Fruit fly (Drosophila melanogaster) whole organism, embryonic: Measurements from ENCODE around the gene Fkbp59.

ENCODE experiments used
- Adf1 ChIP-seq: fragments of 200-800 bp; sonication (Bioruptor generic); IDR thresholded peaks from 2 replicates; pipeline ENCODE4 v1.3.6; 2022; ENCODE audit warnings: missing biosample characterization, missing genetic modification characterization
- Aef1 ChIP-seq: fragments of 200-800 bp; sonication (Bioruptor generic); IDR thresholded peaks from 3 replicates; pipeline ENCODE4 v1.3.6; 2022; ENCODE audit warnings: missing biosample characterization, missing genetic modification characterization
- CG10274 ChIP-seq: fragments of 200-800 bp; sonication (Bioruptor generic); optimal IDR thresholded peaks from 3 replicates; lab custom pipeline; 2017; ENCODE audit warnings: missing biosample characterization, mild to moderate bottlenecking, missing genetic modification characterization
- CG10431 ChIP-seq: fragments of 200-800 bp; sonication (Bioruptor generic); optimal IDR thresholded peaks from 3 replicates; lab custom pipeline; 2018; ENCODE audit warnings: missing biosample characterization, mild to moderate bottlenecking, missing genetic modification characterization
- CG10543 ChIP-seq: fragments of 200-800 bp; sonication (Bioruptor generic); optimal IDR thresholded peaks from 3 replicates; lab custom pipeline; 2017; ENCODE audit warnings: missing biosample characterization, mild to moderate bottlenecking, missing genetic modification characterization, moderate library complexity
- CG12236 ChIP-seq: fragments of 200-800 bp; sonication (Bioruptor generic); optimal IDR thresholded peaks from 2 replicates; lab custom pipeline; 2016; ENCODE audit warnings: missing biosample characterization, missing genetic modification characterization
- CG12299 ChIP-seq: fragments of 200-800 bp; sonication (Bioruptor generic); optimal IDR thresholded peaks from 2 replicates; lab custom pipeline; 2018; ENCODE audit warnings: missing biosample characterization, mild to moderate bottlenecking, missing genetic modification characterization
- CG12391 ChIP-seq: fragments of 200-800 bp; sonication (Bioruptor generic); optimal IDR thresholded peaks from 3 replicates; lab custom pipeline; 2018; ENCODE audit warnings: missing biosample characterization, mild to moderate bottlenecking, missing genetic modification characterization, moderate library complexity
- CG13624 ChIP-seq: fragments of 200-800 bp; sonication (Bioruptor generic); optimal IDR thresholded peaks from 2 replicates; lab custom pipeline; 2016; ENCODE audit warnings: missing biosample characterization, missing genetic modification characterization
- CG14667 ChIP-seq: fragments of 200-800 bp; sonication (Bioruptor generic); IDR thresholded peaks from 2 replicates; pipeline ENCODE4 v1.3.6; 2022; ENCODE audit warnings: missing biosample characterization, missing genetic modification characterization
- CG14710 ChIP-seq: fragments of 200-800 bp; sonication (Bioruptor generic); optimal IDR thresholded peaks from 3 replicates; lab custom pipeline; 2019; ENCODE audit warnings: missing biosample characterization, mild to moderate bottlenecking, missing genetic modification characterization, moderate library complexity
- CG17359 ChIP-seq: fragments of 200-800 bp; sonication (Bioruptor generic); optimal IDR thresholded peaks from 3 replicates; lab custom pipeline; 2018; ENCODE audit warnings: missing biosample characterization, mild to moderate bottlenecking, missing genetic modification characterization, moderate library complexity
- CG17361 ChIP-seq: fragments of 200-800 bp; sonication (Bioruptor generic); IDR thresholded peaks from 3 replicates; pipeline ENCODE4 v1.3.6; 2022; ENCODE audit warnings: missing biosample characterization, missing genetic modification characterization
- CG18262 ChIP-seq: fragments of 200-800 bp; optimal IDR thresholded peaks from 3 replicates; lab custom pipeline; 2019; ENCODE audit warnings: missing biosample characterization, mild to moderate bottlenecking, missing genetic modification characterization, moderate library complexity
- CG18476 ChIP-seq: fragments of 200-800 bp; sonication (Bioruptor generic); optimal IDR thresholded peaks from 2 replicates; lab custom pipeline; 2016; ENCODE audit warnings: missing biosample characterization, mild to moderate bottlenecking, missing genetic modification characterization
- CG2116 ChIP-seq: fragments of 200-800 bp; sonication (Bioruptor generic); optimal IDR thresholded peaks from 3 replicates; lab custom pipeline; 2018; ENCODE audit warnings: missing biosample characterization, mild to moderate bottlenecking, missing genetic modification characterization
- CG3838 ChIP-seq: fragments of 200-800 bp; sonication (Bioruptor generic); optimal IDR thresholded peaks from 3 replicates; lab custom pipeline; 2016; ENCODE audit warnings: missing biosample characterization, missing genetic modification characterization
- CG5245 ChIP-seq: fragments of 200-800 bp; sonication (Bioruptor generic); optimal IDR thresholded peaks from 3 replicates; lab custom pipeline; 2016; ENCODE audit warnings: missing biosample characterization, missing genetic modification characterization
- CG8281 ChIP-seq: fragments of 200-800 bp; sonication (Bioruptor generic); optimal IDR thresholded peaks from 2 replicates; lab custom pipeline; 2018; ENCODE audit warnings: missing biosample characterization, mild to moderate bottlenecking, missing genetic modification characterization, moderate library complexity
- CG9727 ChIP-seq: fragments of 200-800 bp; sonication (Bioruptor generic); optimal IDR thresholded peaks from 3 replicates; lab custom pipeline; 2017; ENCODE audit warnings: missing biosample characterization, mild to moderate bottlenecking, missing genetic modification characterization
- CG9932 ChIP-seq: fragments of 200-800 bp; sonication (Bioruptor generic); IDR thresholded peaks from 2 replicates; pipeline ENCODE4 v1.3.6; 2022; ENCODE audit warnings: missing biosample characterization, missing genetic modification characterization
- Dbx ChIP-seq: fragments of 200-800 bp; sonication (Bioruptor generic); IDR thresholded peaks from 3 replicates; pipeline ENCODE4 v1.3.6; 2022; ENCODE audit warnings: missing biosample characterization, missing genetic modification characterization
- Dek ChIP-seq: fragments of 200-800 bp; sonication (Bioruptor generic); optimal IDR thresholded peaks from 3 replicates; lab custom pipeline; 2019; ENCODE audit warnings: missing biosample characterization, mild to moderate bottlenecking, missing genetic modification characterization, moderate library complexity
- Dfd ChIP-seq, 2 experiments: fragments of >200 bp; optimal IDR thresholded peaks; 2 replicates each; lab custom pipeline; 2017; ENCODE audit warnings: missing biosample characterization in 2 of 2, missing genetic modification characterization in 2 of 2
- Doc2 ChIP-seq: fragments of 200-800 bp; sonication (Bioruptor generic); IDR thresholded peaks from 2 replicates; pipeline ENCODE4 v1.3.6; 2022; ENCODE audit warnings: missing biosample characterization, missing genetic modification characterization
- Dp ChIP-seq: fragments of 200-800 bp; sonication (Bioruptor generic); optimal IDR thresholded peaks from 2 replicates; lab custom pipeline; 2018; ENCODE audit warnings: missing biosample characterization, mild to moderate bottlenecking, missing genetic modification characterization, moderate library complexity
- NFAT ChIP-seq: fragments of 200-800 bp; sonication (Bioruptor generic); IDR thresholded peaks from 2 replicates; pipeline ENCODE4 v1.3.6; 2022; ENCODE audit warnings: missing biosample characterization, missing genetic modification characterization
- NK7.1 ChIP-seq: fragments of 200-800 bp; sonication (Bioruptor generic); optimal IDR thresholded peaks from 3 replicates; lab custom pipeline; 2016; ENCODE audit warnings: missing biosample characterization, missing genetic modification characterization
- Nf-YB ChIP-seq: fragments of 200-800 bp; sonication (Bioruptor generic); optimal IDR thresholded peaks from 3 replicates; lab custom pipeline; 2019; ENCODE audit warnings: missing biosample characterization, mild to moderate bottlenecking, missing genetic modification characterization, moderate library complexity
- Spps ChIP-seq: fragments of 200-800 bp; sonication (Bioruptor generic); optimal IDR thresholded peaks from 2 replicates; lab custom pipeline; 2018; ENCODE audit warnings: missing biosample characterization, mild to moderate bottlenecking, missing genetic modification characterization
- abd-A ChIP-seq: fragments of 200-800 bp; sonication (Bioruptor generic); optimal IDR thresholded peaks from 3 replicates; lab custom pipeline; 2019; ENCODE audit warnings: missing biosample characterization, mild to moderate bottlenecking, missing genetic modification characterization, moderate library complexity
- az2 ChIP-seq: fragments of 200-800 bp; sonication (Bioruptor generic); optimal IDR thresholded peaks from 3 replicates; lab custom pipeline; 2016; ENCODE audit warnings: missing biosample characterization, missing genetic modification characterization
- croc ChIP-seq: fragments of 200-800 bp; sonication (Bioruptor generic); conservative IDR thresholded peaks from 3 replicates; pipeline ENCODE4 v1.3.6; 2022; ENCODE audit warnings: missing biosample characterization, missing genetic modification characterization
- crol ChIP-seq: fragments of 200-800 bp; sonication (Bioruptor generic); IDR thresholded peaks from 2 replicates; pipeline ENCODE4 v1.3.6; 2022; ENCODE audit warnings: missing biosample characterization, missing genetic modification characterization
- ftz-f1 ChIP-seq: fragments of 200-800 bp; sonication (Bioruptor generic); optimal IDR thresholded peaks from 2 replicates; lab custom pipeline; 2016; ENCODE audit warnings: missing biosample characterization, missing genetic modification characterization
- gce ChIP-seq: fragments of 200-800 bp; sonication (Bioruptor generic); IDR thresholded peaks from 3 replicates; pipeline ENCODE4 v1.3.6; 2022; ENCODE audit warnings: missing biosample characterization, missing genetic modification characterization
- ham ChIP-seq: fragments of 200-800 bp; sonication (Bioruptor generic); IDR thresholded peaks from 2 replicates; pipeline ENCODE4 v1.3.6; 2022; ENCODE audit warnings: missing biosample characterization, missing genetic modification characterization
- jumu ChIP-seq: fragments of 200-800 bp; sonication (Bioruptor generic); optimal IDR thresholded peaks from 3 replicates; lab custom pipeline; 2016; ENCODE audit warnings: missing biosample characterization, missing genetic modification characterization
- lbe ChIP-seq: fragments of 200-800 bp; sonication (Bioruptor generic); optimal IDR thresholded peaks from 2 replicates; lab custom pipeline; 2016; ENCODE audit warnings: missing biosample characterization, mild to moderate bottlenecking, missing genetic modification characterization
- pan ChIP-seq, 4 experiments: fragments of >200 bp in 3 of 4; fragments of 200-800 bp in 1 of 4; sonication (Bioruptor generic) in 1 of 4; optimal IDR thresholded peaks in 3 of 4; IDR thresholded peaks in 1 of 4; 2 replicates each; pipeline versions ENCODE4 v1.3.6 to Lab custom; 2017 to 2022; ENCODE audit warnings: missing biosample characterization in 2 of 4, missing genetic modification characterization in 2 of 4, mixed read lengths in 1 of 4
- prd ChIP-seq, 3 experiments: fragments of >200 bp in 2 of 3; fragments of 200-800 bp in 1 of 3; sonication (Bioruptor generic) in 1 of 3; optimal IDR thresholded peaks in 2 of 3; IDR thresholded peaks in 1 of 3; 2 replicates in 2 of 3; 3 replicates in 1 of 3; pipeline versions ENCODE4 v1.3.6 to Lab custom; 2017 to 2022; ENCODE audit warnings: missing biosample characterization in 1 of 3, missing genetic modification characterization in 1 of 3
- pzg ChIP-seq: fragments of 200-800 bp; sonication (Bioruptor generic); optimal IDR thresholded peaks from 3 replicates; lab custom pipeline; 2018; ENCODE audit warnings: missing biosample characterization, mild to moderate bottlenecking, missing genetic modification characterization, moderate library complexity
- run ChIP-seq: fragments of 200-800 bp; sonication (Bioruptor generic); optimal IDR thresholded peaks from 3 replicates; lab custom pipeline; 2018; ENCODE audit warnings: missing biosample characterization, mild to moderate bottlenecking, missing genetic modification characterization
- sens ChIP-seq: fragments of 200-800 bp; sonication (Bioruptor generic); peaks from one replicate; lab custom pipeline; 2016; ENCODE audit warnings: missing biosample characterization, missing genetic modification characterization
- shn ChIP-seq: fragments of 200-800 bp; sonication (Bioruptor generic); optimal IDR thresholded peaks from 3 replicates; lab custom pipeline; 2016; ENCODE audit warnings: missing biosample characterization, missing genetic modification characterization
- ssp ChIP-seq: fragments of 200-800 bp; sonication (Bioruptor generic); IDR thresholded peaks from 2 replicates; pipeline ENCODE4 v1.3.6; 2022; ENCODE audit warnings: missing biosample characterization, missing genetic modification characterization
- stwl ChIP-seq: fragments of 200-800 bp; sonication (Bioruptor generic); optimal IDR thresholded peaks from 3 replicates; lab custom pipeline; 2018; ENCODE audit warnings: missing biosample characterization, mild to moderate bottlenecking, missing genetic modification characterization, moderate library complexity
- tll ChIP-seq, 2 experiments: fragments of 200-800 bp in 1 of 2; fragments of >200 bp in 1 of 2; sonication (Bioruptor generic) in 1 of 2; optimal IDR thresholded peaks; 2 replicates each; lab custom pipeline; 2017 to 2019; ENCODE audit warnings: missing biosample characterization in 2 of 2, missing genetic modification characterization in 2 of 2, mild to moderate bottlenecking in 1 of 2, moderate library complexity in 1 of 2
- zfh1 ChIP-seq: fragments of 200-800 bp; sonication (Bioruptor generic); IDR thresholded peaks from 3 replicates; pipeline ENCODE4 v1.3.6; 2022; ENCODE audit warnings: missing biosample characterization, missing genetic modification characterization

Fkbp59 gene

dm6 chr2L:9894871-9895364, 7.1 kb downstream of the Fkbp59 start, which contains the start of gene Bka (continued):
- TF ChIP-seq Spps (tag; lab: Kevin White, UChicago) (peak; percentile 34), CG13624 (GFP tag; lab: Kevin White, UChicago) (peak; percentile 31), CG2116 (GFP tag; lab: Kevin White, UChicago) (peak; percentile 99), CG10274 (GFP tag; lab: Kevin White, UChicago) (peak; percentile 22), Dek (tag; lab: Kevin White, UChicago) (peak; percentile 39), zfh1 (GFP tag; lab: Robert Waterston, UW) (no peak), CG17359 (tag; lab: Kevin White, UChicago) (peak; percentile 37), CG5245 (GFP tag; lab: Kevin White, UChicago) (no peak), CG9932 (GFP tag; lab: Robert Waterston, UW) (no peak), CG14710 (tag; lab: Kevin White, UChicago) (peak; percentile 91), pan (optimal IDR thresholded peaks at IDR 0.05; lab: Kevin White, UChicago) (no peak), pan (GFP tag; optimal IDR thresholded peaks at IDR 0.05 in 1 of 2, IDR thresholded peaks at IDR 0.05 in 1 of 2) (peak in 1 of 2 experiments; percentile 39), abd-A (tag; lab: Kevin White, UChicago) (no peak), pzg (GFP tag; lab: Kevin White, UChicago) (peak; percentile 83), CG8281 (tag; lab: Kevin White, UChicago) (no peak), ham (GFP tag; lab: Robert Waterston, UW) (no peak), Doc2 (GFP tag; lab: Robert Waterston, UW) (no peak), stwl (peak; percentile 71), Dfd (GFP tag; optimal IDR thresholded peaks at IDR 0.05; lab: Kevin White, UChicago) (no peak), Adf1 (GFP tag; lab: Robert Waterston, UW) (peak; percentile 10; the same call in 1 of the 2 replicates), jumu (no peak), croc (GFP tag; lab: Robert Waterston, UW) (no peak), shn (GFP tag; lab: Kevin White, UChicago) (no peak), CG12391 (tag; lab: Kevin White, UChicago) (peak; percentile 78), ssp (GFP tag; lab: Robert Waterston, UW) (no peak), CG10431 (GFP tag; lab: Kevin White, UChicago) (peak; percentile 65), Aef1 (GFP tag; lab: Robert Waterston, UW) (no peak), lbe (GFP tag; lab: Kevin White, UChicago) (peak; percentile 72), CG18262 (tag; lab: Kevin White, UChicago) (peak; percentile 69), prd (optimal IDR thresholded peaks at IDR 0.05; lab: Kevin White, UChicago) (no peak), prd (GFP tag; IDR thresholded peaks at IDR 0.05; lab: Robert Waterston, UW) (no peak), CG17361 (GFP tag; lab: Robert Waterston, UW) (peak; percentile 66; the same call in 2 of the 3 replicates)

dm6 chr2L:9897296-9897695, 9.5 kb downstream of the Fkbp59 start, which contains the start of gene RpS2:
RpS2 (minus strand) TSS chr2L:9897552.
- TF ChIP-seq sens (GFP tag; lab: Kevin White, UChicago) = peak; percentile 91
- no peak for TF ChIP-seq gce
- no peak for TF ChIP-seq run (tag; lab: Kevin White, UChicago)
- no peak for TF ChIP-seq crol (GFP tag; lab: Robert Waterston, UW)
- TF ChIP-seq CG18476 (GFP tag; lab: Kevin White, UChicago) = no peak
- peak; percentile 75 for TF ChIP-seq Dbx
- peak; percentile 13 for TF ChIP-seq Nf-YB (GFP tag; lab: Kevin White, UChicago)
- peak; percentile 81 for TF ChIP-seq pzg (GFP tag; lab: Kevin White, UChicago)
- TF ChIP-seq NK7.1 (GFP tag; lab: Kevin White, UChicago) = no peak
- peak; percentile 40; the same call in 1 of the 2 replicates for TF ChIP-seq Adf1 (GFP tag; lab: Robert Waterston, UW)
- TF ChIP-seq ftz-f1 (GFP tag; lab: Kevin White, UChicago) = peak; percentile 12
- TF ChIP-seq stwl = peak; percentile 66
- peak; percentile 36 for TF ChIP-seq NFAT (GFP tag; lab: Robert Waterston, UW)
- TF ChIP-seq CG3838 = no peak
- no peak for TF ChIP-seq tll (GFP tag; optimal IDR thresholded peaks at IDR 0.05; lab: Kevin White, UChicago)
- peak; percentile 26 for TF ChIP-seq CG9727 (GFP tag; lab: Kevin White, UChicago)
- TF ChIP-seq CG12236 (GFP tag; lab: Kevin White, UChicago) = no peak
- TF ChIP-seq ssp (GFP tag; lab: Robert Waterston, UW) = no peak
- peak; percentile 68 for TF ChIP-seq Dp
- TF ChIP-seq CG10543 = peak; percentile 47
- TF ChIP-seq az2 = no peak
- TF ChIP-seq CG14667 (GFP tag; lab: Robert Waterston, UW) = no peak
- no peak for TF ChIP-seq CG12299 (tag; lab: Kevin White, UChicago)
